Worm (Caenorhabditis elegans) whole organism, young adult: ENCODE results near the gene C14A6.13.

ENCODE experiments used
- F57C9.4 ChIP-seq: sonication (generic microtip); optimal IDR thresholded peaks from 2 replicates; lab custom pipeline; 2017; ENCODE audit warnings: mild to moderate bottlenecking, missing genetic modification characterization, missing compliant biosample characterization
- dpl-1 ChIP-seq: fragments of 150-350 bp; optimal IDR thresholded peaks from 2 replicates; lab custom pipeline; 2014; ENCODE audit warnings: missing biosample characterization, missing genetic modification reagents, missing genetic modification characterization
- madf-3 ChIP-seq: fragments of 200-800 bp; sonication (Bioruptor generic); IDR thresholded peaks from 2 replicates; pipeline ENCODE4 v1.3.6; 2022; ENCODE audit warnings: missing genetic modification reagents, missing genetic modification characterization, missing compliant biosample characterization
- mxl-1 ChIP-seq: sonication (generic microtip); optimal IDR thresholded peaks from 2 replicates; lab custom pipeline; 2016; ENCODE audit warnings: missing genetic modification characterization, missing compliant biosample characterization
- nfya-1 ChIP-seq: sonication (generic microtip); optimal IDR thresholded peaks from 2 replicates; lab custom pipeline; 2017; ENCODE audit warnings: antibody characterized with exemption, missing compliant biosample characterization, missing genetic modification characterization, borderline replicate concordance; ENCODE audit not compliant: insufficient read depth
- snpc-4 ChIP-seq, 5 experiments: fragments of 150-350 bp in 1 of 5; sonication (generic microtip) in 4 of 5; optimal IDR thresholded peaks; 2 replicates each; lab custom pipeline; 2014 to 2018; ENCODE audit warnings: missing genetic modification characterization in 5 of 5, missing biosample characterization in 3 of 5, antibody characterized with exemption in 2 of 5, mild to moderate bottlenecking in 2 of 5, missing compliant biosample characterization in 2 of 5, missing genotype in 2 of 5, moderate library complexity in 2 of 5, missing genetic modification reagents in 1 of 5

- TF ChIP-seq dpl-1 (GFP tag; lab: Kevin White, UChicago) (no peak), F57C9.4 (tag; lab: Kevin White, UChicago) (no peak), madf-3 (no peak), nfya-1 (tag; lab: Kevin White, UChicago) (no peak), mxl-1 (tag; lab: Kevin White, UChicago) (no peak), snpc-4 (GFP tag; optimal IDR thresholded peaks at IDR 0.05; lab: Kevin White, UChicago) (no peak), snpc-4 (tag; optimal IDR thresholded peaks at IDR 0.05; lab: Kevin White, UChicago) (no peak)
These were observed 28.0 kb downstream of the C14A6.13 start, which contains the start of gene Y37H2A.18 for ce11 chrV:18133177-18133576.
